Fruit fly (Drosophila melanogaster) whole organism, prepupa: ENCODE measurements around the gene Pcyt2.
A peak's percentile ranks its signal among the peaks of the same experiment; 100 is the strongest.

ENCODE experiments used
- Blimp-1 ChIP-seq: fragments of 200-800 bp; sonication (Bioruptor generic); optimal IDR thresholded peaks from 3 replicates; lab custom pipeline; 2017; ENCODE audit warnings: missing biosample characterization, missing genetic modification characterization, mild to moderate bottlenecking, moderate library complexity, missing genetic modification reagents
- CG11294 ChIP-seq: fragments of 200-800 bp; sonication (Bioruptor generic); IDR thresholded peaks from 2 replicates; pipeline ENCODE4 v1.3.6; 2022; ENCODE audit warnings: missing biosample characterization, missing genetic modification characterization
- CG11762 ChIP-seq: fragments of 200-800 bp; sonication (Bioruptor generic); optimal IDR thresholded peaks from 3 replicates; lab custom pipeline; 2016; ENCODE audit warnings: missing biosample characterization, missing genetic modification characterization; ENCODE audit not compliant: insufficient read depth
- CG11902 ChIP-seq: fragments of 200-800 bp; sonication (Bioruptor generic); optimal IDR thresholded peaks from 3 replicates; lab custom pipeline; 2016; ENCODE audit warnings: missing biosample characterization, missing genetic modification characterization
- CG1621 ChIP-seq: fragments of 200-800 bp; sonication (Bioruptor generic); optimal IDR thresholded peaks from 3 replicates; lab custom pipeline; 2018; ENCODE audit warnings: missing biosample characterization, mild to moderate bottlenecking, missing genetic modification characterization
- CG16779 ChIP-seq: fragments of 200-800 bp; sonication (Bioruptor generic); optimal IDR thresholded peaks from 3 replicates; lab custom pipeline; 2017; ENCODE audit warnings: missing biosample characterization, mild to moderate bottlenecking, missing genetic modification characterization
- CG3032 ChIP-seq: fragments of 200-800 bp; optimal IDR thresholded peaks from 2 replicates; lab custom pipeline; 2019; ENCODE audit warnings: missing biosample characterization, mild to moderate bottlenecking, missing genetic modification characterization, moderate library complexity
- CG31627 ChIP-seq: fragments of 200-800 bp; sonication (Bioruptor generic); optimal IDR thresholded peaks from 3 replicates; lab custom pipeline; 2016; ENCODE audit warnings: missing biosample characterization, missing genetic modification characterization
- CG34406 ChIP-seq: fragments of 200-800 bp; sonication (Bioruptor generic); optimal IDR thresholded peaks from 3 replicates; lab custom pipeline; 2016; ENCODE audit warnings: missing biosample characterization, missing genetic modification characterization
- CG4318 ChIP-seq: fragments of 200-800 bp; sonication (Bioruptor generic); optimal IDR thresholded peaks from 3 replicates; lab custom pipeline; 2017; ENCODE audit warnings: missing biosample characterization, mild to moderate bottlenecking, missing genetic modification characterization
- CG6163 ChIP-seq: fragments of 200-800 bp; sonication (Bioruptor generic); IDR thresholded peaks from 3 replicates; pipeline ENCODE4 v1.3.6; 2022; ENCODE audit warnings: missing biosample characterization, missing genetic modification characterization
- CG6276 ChIP-seq: fragments of 200-800 bp; sonication (Bioruptor generic); optimal IDR thresholded peaks from 2 replicates; lab custom pipeline; 2017; ENCODE audit warnings: missing biosample characterization, mild to moderate bottlenecking, missing genetic modification characterization
- CG6792 ChIP-seq: fragments of 200-800 bp; sonication (Bioruptor generic); optimal IDR thresholded peaks from 3 replicates; lab custom pipeline; 2016; ENCODE audit warnings: missing biosample characterization, missing genetic modification characterization
- CG7368 ChIP-seq: fragments of 200-800 bp; sonication (Bioruptor generic); optimal IDR thresholded peaks from 3 replicates; lab custom pipeline; 2016; ENCODE audit warnings: missing biosample characterization, missing genetic modification characterization
- Eip75B ChIP-seq: fragments of 200-800 bp; sonication (Bioruptor generic); optimal IDR thresholded peaks from 3 replicates; lab custom pipeline; 2016; ENCODE audit warnings: missing biosample characterization, missing genetic modification characterization
- Eip78C ChIP-seq: fragments of 200-800 bp; sonication (Bioruptor generic); peaks from one replicate; lab custom pipeline; 2016; ENCODE audit warnings: missing biosample characterization, missing genetic modification characterization
- Eip93F ChIP-seq: fragments of 200-800 bp; sonication (Bioruptor generic); optimal IDR thresholded peaks from 2 replicates; lab custom pipeline; 2016; ENCODE audit warnings: missing biosample characterization, mild to moderate bottlenecking, missing genetic modification characterization
- Gug ChIP-seq: fragments of 200-800 bp; sonication (Bioruptor generic); IDR thresholded peaks from 2 replicates; pipeline ENCODE4 v1.3.6; 2022; ENCODE audit warnings: missing biosample characterization, missing genetic modification characterization
- Hr38 ChIP-seq: sonication (Bioruptor generic); optimal IDR thresholded peaks from 2 replicates; lab custom pipeline; 2016; ENCODE audit warnings: missing biosample characterization, missing genetic modification characterization
- Hr39 ChIP-seq: fragments of 200-800 bp; sonication (Bioruptor generic); optimal IDR thresholded peaks from 2 replicates; lab custom pipeline; 2016; ENCODE audit warnings: missing biosample characterization, missing genetic modification characterization
- Hr4 ChIP-seq: fragments of 200-800 bp; sonication (Bioruptor generic); optimal IDR thresholded peaks from 3 replicates; lab custom pipeline; 2016; ENCODE audit warnings: missing biosample characterization, missing genetic modification characterization
- Met ChIP-seq: fragments of 200-800 bp; sonication (Bioruptor generic); optimal IDR thresholded peaks from 3 replicates; lab custom pipeline; 2016; ENCODE audit warnings: missing biosample characterization, missing genetic modification characterization
- OdsH ChIP-seq: fragments of 200-800 bp; sonication (Bioruptor generic); optimal IDR thresholded peaks from 3 replicates; lab custom pipeline; 2016; ENCODE audit warnings: missing biosample characterization, missing genetic modification characterization
- Smox ChIP-seq: fragments of 200-800 bp; sonication (Bioruptor generic); optimal IDR thresholded peaks from 3 replicates; lab custom pipeline; 2016; ENCODE audit warnings: missing biosample characterization, missing genetic modification characterization
- Sox102F ChIP-seq: fragments of 200-800 bp; sonication (Bioruptor generic); optimal IDR thresholded peaks from 2 replicates; lab custom pipeline; 2016; ENCODE audit warnings: missing biosample characterization, mild to moderate bottlenecking, missing genetic modification characterization
- Sox14 ChIP-seq: fragments of 200-800 bp; sonication (Bioruptor generic); optimal IDR thresholded peaks from 3 replicates; lab custom pipeline; 2016; ENCODE audit warnings: missing biosample characterization, missing genetic modification characterization
- Sox15 ChIP-seq: fragments of 200-800 bp; sonication (Bioruptor generic); optimal IDR thresholded peaks from 3 replicates; lab custom pipeline; 2016; ENCODE audit warnings: missing biosample characterization, missing genetic modification characterization
- achi ChIP-seq: fragments of 200-800 bp; sonication (Bioruptor generic); optimal IDR thresholded peaks from 3 replicates; lab custom pipeline; 2016; ENCODE audit warnings: missing biosample characterization, missing genetic modification characterization
- cyc ChIP-seq: fragments of 200-800 bp; sonication (Bioruptor generic); optimal IDR thresholded peaks from 3 replicates; lab custom pipeline; 2016; ENCODE audit warnings: missing biosample characterization, missing genetic modification characterization
- dac ChIP-seq: fragments of 200-800 bp; sonication (Bioruptor generic); optimal IDR thresholded peaks from 2 replicates; lab custom pipeline; 2017; ENCODE audit warnings: missing biosample characterization, mild to moderate bottlenecking, missing genetic modification characterization
- dsx ChIP-seq: fragments of 200-800 bp; optimal IDR thresholded peaks from 3 replicates; lab custom pipeline; 2019; ENCODE audit warnings: missing biosample characterization, mild to moderate bottlenecking, missing genetic modification characterization, moderate library complexity; ENCODE audit not compliant: poor library complexity, severe bottlenecking
- eg ChIP-seq: fragments of 200-800 bp; sonication (Bioruptor generic); IDR thresholded peaks from 3 replicates; pipeline ENCODE4 v1.3.6; 2022; ENCODE audit warnings: missing biosample characterization, missing genetic modification characterization
- esn ChIP-seq: fragments of 200-800 bp; sonication (Bioruptor generic); optimal IDR thresholded peaks from 2 replicates; lab custom pipeline; 2016; ENCODE audit warnings: missing biosample characterization, mild to moderate bottlenecking, missing genetic modification characterization, moderate library complexity
- fd59A ChIP-seq: fragments of 200-800 bp; sonication (Bioruptor generic); optimal IDR thresholded peaks from 2 replicates; lab custom pipeline; 2017; ENCODE audit warnings: missing biosample characterization, mild to moderate bottlenecking, missing genetic modification characterization, missing genetic modification reagents
- fd85E ChIP-seq: fragments of 200-800 bp; sonication (Bioruptor generic); optimal IDR thresholded peaks from 3 replicates; lab custom pipeline; 2016; ENCODE audit warnings: missing biosample characterization, missing genetic modification characterization
- lz ChIP-seq: fragments of 200-800 bp; sonication (Bioruptor generic); optimal IDR thresholded peaks from 3 replicates; lab custom pipeline; 2016; ENCODE audit warnings: missing biosample characterization, missing genetic modification characterization
- net ChIP-seq: fragments of 200-800 bp; sonication (Bioruptor generic); optimal IDR thresholded peaks from 3 replicates; lab custom pipeline; 2016; ENCODE audit warnings: missing biosample characterization, missing genetic modification characterization
- pdm3 ChIP-seq: fragments of 200-800 bp; sonication (Bioruptor generic); optimal IDR thresholded peaks from 3 replicates; lab custom pipeline; 2016; ENCODE audit warnings: missing biosample characterization, missing genetic modification characterization
- salr ChIP-seq, 2 experiments: fragments of 200-800 bp; sonication (Bioruptor generic); optimal IDR thresholded peaks; 3 replicates each; lab custom pipeline; 2016 to 2018; ENCODE audit warnings: missing biosample characterization in 2 of 2, missing genetic modification characterization in 2 of 2, mild to moderate bottlenecking in 1 of 2
- svp ChIP-seq: fragments of 200-800 bp; sonication (Bioruptor generic); peaks from one replicate; lab custom pipeline; 2016; ENCODE audit warnings: missing biosample characterization, missing genetic modification characterization
- topi ChIP-seq: fragments of 200-800 bp; sonication (Bioruptor generic); optimal IDR thresholded peaks from 3 replicates; lab custom pipeline; 2016; ENCODE audit warnings: missing biosample characterization, missing genetic modification characterization
- vri ChIP-seq: fragments of 200-800 bp; sonication (Bioruptor generic); optimal IDR thresholded peaks from 3 replicates; lab custom pipeline; 2016; ENCODE audit warnings: missing biosample characterization, mild to moderate bottlenecking, missing genetic modification characterization

Gene Pcyt2

DNA sequence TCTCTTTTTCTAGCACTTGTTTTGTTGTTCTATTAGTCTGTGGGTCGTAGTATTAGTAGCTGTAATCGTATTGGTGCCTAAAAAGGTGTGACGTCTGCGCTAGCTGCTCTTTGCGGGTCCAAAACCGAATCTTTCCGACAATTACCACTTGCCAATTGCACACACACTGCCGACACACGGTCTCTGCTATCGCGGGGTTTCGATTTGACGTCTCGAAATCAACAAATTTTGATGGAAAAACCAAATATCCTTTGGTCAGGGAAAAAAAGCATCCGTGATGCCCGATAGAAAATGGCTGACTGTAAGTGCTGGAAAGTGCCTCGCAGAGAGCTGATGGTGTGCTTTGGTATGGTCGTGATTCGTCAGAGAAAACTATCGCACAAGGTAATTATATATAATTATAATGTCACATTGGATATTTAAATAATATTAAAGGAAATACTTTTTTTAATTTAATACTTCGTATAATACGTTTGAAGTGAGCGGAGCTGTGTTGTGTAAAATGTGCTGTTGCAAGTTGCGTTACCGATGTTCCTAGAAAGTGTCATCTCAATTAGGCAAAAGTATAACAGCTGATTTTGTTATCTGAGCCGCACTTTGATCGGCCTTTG lies 5.0 kb downstream of the Pcyt2 start, which contains the start of the genes Pex10 and CG12099 (continued):
- TF ChIP-seq Eip78C (GFP tag; lab: Kevin White, UChicago) (peak; percentile 79), CG6163 (GFP tag; lab: Robert Waterston, UW) (peak; percentile 86), Met (no peak), dsx (GFP tag; lab: Kevin White, UChicago) (peak; percentile 65), net (GFP tag; lab: Kevin White, UChicago) (peak; percentile 76), vri (GFP tag; lab: Kevin White, UChicago) (peak; percentile 78), Sox14 (GFP tag; lab: Kevin White, UChicago) (peak; percentile 80), CG3032 (tag; lab: Kevin White, UChicago) (peak; percentile 86), salr (GFP tag; optimal IDR thresholded peaks at IDR 0.05; lab: Kevin White, UChicago) (peak in 1 of 2 experiments; percentile 54), CG31627 (GFP tag; lab: Kevin White, UChicago) (peak; percentile 83), dac (GFP tag; lab: Kevin White, UChicago) (peak; percentile 82), Smox (GFP tag; lab: Kevin White, UChicago) (no peak), CG11902 (GFP tag; lab: Kevin White, UChicago) (peak; percentile 79), Sox15 (GFP tag; lab: Kevin White, UChicago) (peak; percentile 79), CG4318 (GFP tag; lab: Kevin White, UChicago) (peak; percentile 68), Eip93F (GFP tag; lab: Kevin White, UChicago) (peak; percentile 58), Gug (peak; percentile 87), Blimp-1 (GFP tag; lab: Kevin White, UChicago) (peak; percentile 58), Hr4 (GFP tag; lab: Kevin White, UChicago) (peak; percentile 81), Sox102F (GFP tag; lab: Kevin White, UChicago) (peak; percentile 82), CG11294 (GFP tag; lab: Robert Waterston, UW) (peak; percentile 75), Eip75B (no peak), svp (GFP tag; lab: Kevin White, UChicago) (peak; percentile 92), CG11762 (GFP tag; lab: Kevin White, UChicago) (peak; percentile 65), Hr39 (GFP tag; lab: Kevin White, UChicago) (peak; percentile 80), pdm3 (GFP tag; lab: Kevin White, UChicago) (no peak), fd85E (GFP tag; lab: Kevin White, UChicago) (peak; percentile 20), achi (GFP tag; lab: Kevin White, UChicago) (peak; percentile 86), CG6792 (GFP tag; lab: Kevin White, UChicago) (peak; percentile 80), esn (GFP tag; lab: Kevin White, UChicago) (peak; percentile 88), eg (GFP tag; lab: Robert Waterston, UW) (peak; percentile 81), CG7368 (peak; percentile 69), topi (GFP tag; lab: Kevin White, UChicago) (peak; percentile 75), fd59A (GFP tag; lab: Kevin White, UChicago) (peak; percentile 67)

- TF ChIP-seq Met (no peak), dsx (GFP tag; lab: Kevin White, UChicago) (no peak), Eip93F (GFP tag; lab: Kevin White, UChicago) (no peak), CG6276 (GFP tag; lab: Kevin White, UChicago) (no peak), cyc (GFP tag; lab: Kevin White, UChicago) (no peak), CG11294 (GFP tag; lab: Robert Waterston, UW) (no peak), CG7368 (no peak), lz (GFP tag; lab: Kevin White, UChicago) (no peak), pdm3 (GFP tag; lab: Kevin White, UChicago) (no peak), CG16779 (no peak), Eip78C (GFP tag; lab: Kevin White, UChicago) (no peak), Sox14 (GFP tag; lab: Kevin White, UChicago) (no peak), eg (GFP tag; lab: Robert Waterston, UW) (no peak), vri (GFP tag; lab: Kevin White, UChicago) (no peak), Hr38 (GFP tag; lab: Kevin White, UChicago) (no peak), OdsH (GFP tag; lab: Kevin White, UChicago) (no peak), CG1621 (tag; lab: Kevin White, UChicago) (no peak), Hr4 (GFP tag; lab: Kevin White, UChicago) (no peak), CG34406 (GFP tag; lab: Kevin White, UChicago) (no peak)
- TF ChIP-seq, all 60 proteins: peak for 0
These were observed 11.8 kb downstream of the Pcyt2 start, which contains the start of gene CG12003 for dm6 chr3L:1565092-1565491. CG12003 (plus strand) TSS chr3L:1565392.
